Worm (Caenorhabditis elegans) whole organism, L4 larva: ENCODE data around the gene prmn-1.

Source experiments
- aly-2 ChIP-seq: sonication (generic microtip); optimal IDR thresholded peaks from 2 replicates; lab custom pipeline; 2018; ENCODE audit warnings: missing biosample characterization, missing genetic modification characterization
- nhr-6 ChIP-seq: fragments of 150-350 bp; optimal IDR thresholded peaks from 2 replicates; lab custom pipeline; 2014; ENCODE audit warnings: missing biosample characterization, missing genetic modification characterization

ce11 chrX:11368417-11368816 is 16.5 kb upstream of the prmn-1 start, which contains the start of gene ttyh-1:
- TF ChIP-seq aly-2 = no peak
- TF ChIP-seq nhr-6 (tag; lab: Kevin White, UChicago) = no peak
